Fruit fly (Drosophila melanogaster): ENCODE data around the gene AstA-R2.

- TF ChIP-seq CG34367 (tag; optimal IDR thresholded peaks at IDR 0.05) (no peak), CG12605 (GFP tag; IDR thresholded peaks at IDR 0.05) (no peak), Ets98B (GFP tag; IDR thresholded peaks at IDR 0.05) (no peak), CG32121 (GFP tag; IDR thresholded peaks at IDR 0.05) (no peak)
These were observed at the start of gene AstA-R2 for dm6 chr3R:28744682-28745081.

Measured in whole organism, pupa.